Worm (Caenorhabditis elegans) whole organism, L2 larva: ENCODE results near the gene poml-1.

Experiments used
- C34F6.9 ChIP-seq: fragments of 150-350 bp; optimal IDR thresholded peaks from 2 replicates; lab custom pipeline; 2014; ENCODE audit warnings: missing biosample characterization, missing genetic modification characterization
- F13H6.1 ChIP-seq: sonication (generic microtip); optimal IDR thresholded peaks from 2 replicates; lab custom pipeline; 2016; ENCODE audit warnings: missing genetic modification characterization, missing compliant biosample characterization
- R02D3.7 ChIP-seq: fragments of 150-350 bp; optimal IDR thresholded peaks from 2 replicates; lab custom pipeline; 2014; ENCODE audit warnings: missing biosample characterization, missing genetic modification characterization
- alr-1 ChIP-seq: fragments of 150-350 bp; optimal IDR thresholded peaks from 2 replicates; lab custom pipeline; 2014; ENCODE audit warnings: missing biosample characterization, missing genetic modification characterization
- ama-1 ChIP-seq: fragments of 150-350 bp; optimal IDR thresholded peaks from 2 replicates; lab custom pipeline; 2018; ENCODE audit warnings: inconsistent platforms
- blmp-1 ChIP-seq: sonication (generic microtip); optimal IDR thresholded peaks from 2 replicates; lab custom pipeline; 2017; ENCODE audit warnings: missing genetic modification characterization, mild to moderate bottlenecking, missing compliant biosample characterization, antibody characterized with exemption, moderate library complexity; ENCODE audit not compliant: insufficient read depth
- ceh-16 ChIP-seq: fragments of 150-350 bp; optimal IDR thresholded peaks from 2 replicates; lab custom pipeline; 2014; ENCODE audit warnings: missing biosample characterization, missing genetic modification characterization
- ceh-82 ChIP-seq: fragments of 150-350 bp; optimal IDR thresholded peaks from 2 replicates; lab custom pipeline; 2014; ENCODE audit warnings: missing biosample characterization, missing genetic modification characterization
- crh-2 ChIP-seq: sonication (generic microtip); optimal IDR thresholded peaks from 2 replicates; lab custom pipeline; 2017; ENCODE audit warnings: missing biosample characterization, missing genetic modification characterization
- egl-27 ChIP-seq: sonication (generic microtip); optimal IDR thresholded peaks from 3 replicates; lab custom pipeline; 2017; ENCODE audit warnings: missing biosample characterization, missing genetic modification reagents, missing genetic modification characterization
- elt-1 ChIP-seq: fragments of 150-350 bp; optimal IDR thresholded peaks from 2 replicates; lab custom pipeline; 2014; ENCODE audit warnings: missing biosample characterization, missing genetic modification characterization
- elt-3 ChIP-seq: sonication (generic microtip); optimal IDR thresholded peaks from 2 replicates; lab custom pipeline; 2017; ENCODE audit warnings: missing biosample characterization, missing genetic modification characterization
- fos-1 ChIP-seq: fragments of 150-350 bp; optimal IDR thresholded peaks from 2 replicates; lab custom pipeline; 2014; ENCODE audit warnings: missing biosample characterization, missing genetic modification characterization
- gmeb-1 ChIP-seq: fragments of 150-350 bp; optimal IDR thresholded peaks from 2 replicates; lab custom pipeline; 2014; ENCODE audit warnings: missing biosample characterization, missing genetic modification characterization
- lin-39 ChIP-seq: fragments of 150-350 bp; optimal IDR thresholded peaks from 2 replicates; lab custom pipeline; 2014; ENCODE audit warnings: missing biosample characterization, missing genetic modification reagents, missing genetic modification characterization
- mbf-1 ChIP-seq: sonication (generic microtip); optimal IDR thresholded peaks from 2 replicates; lab custom pipeline; 2017; ENCODE audit warnings: missing biosample characterization, missing genetic modification characterization
- mdl-1 ChIP-seq, 2 experiments: fragments of 150-350 bp in 1 of 2; sonication (generic microtip) in 1 of 2; optimal IDR thresholded peaks; 2 replicates each; lab custom pipeline; 2017; ENCODE audit warnings: missing biosample characterization in 2 of 2, missing genetic modification characterization in 2 of 2
- nhr-10 ChIP-seq: sonication (generic microtip); optimal IDR thresholded peaks from 2 replicates; lab custom pipeline; 2017; ENCODE audit warnings: missing biosample characterization, missing genetic modification characterization
- nhr-11 ChIP-seq: fragments of 150-350 bp; optimal IDR thresholded peaks from 2 replicates; lab custom pipeline; 2014; ENCODE audit warnings: missing biosample characterization, missing genetic modification characterization
- nhr-12 ChIP-seq: fragments of 150-350 bp; optimal IDR thresholded peaks from 2 replicates; lab custom pipeline; 2014; ENCODE audit warnings: missing biosample characterization, missing genetic modification characterization
- nhr-129 ChIP-seq: fragments of 150-350 bp; optimal IDR thresholded peaks from 2 replicates; lab custom pipeline; 2014; ENCODE audit warnings: missing biosample characterization, missing genetic modification characterization
- nhr-21 ChIP-seq: fragments of 150-350 bp; optimal IDR thresholded peaks from 2 replicates; lab custom pipeline; 2014; ENCODE audit warnings: missing biosample characterization, missing genetic modification characterization
- nhr-23 ChIP-seq: fragments of 150-350 bp; optimal IDR thresholded peaks from 2 replicates; lab custom pipeline; 2014; ENCODE audit warnings: missing biosample characterization, missing genetic modification reagents, missing genetic modification characterization
- nhr-237 ChIP-seq: fragments of 150-350 bp; optimal IDR thresholded peaks from 2 replicates; lab custom pipeline; 2014; ENCODE audit warnings: missing biosample characterization, missing genetic modification characterization
- nhr-25 ChIP-seq: fragments of 150-350 bp; sonication (generic microtip); optimal IDR thresholded peaks from 3 replicates; lab custom pipeline; 2014; ENCODE audit warnings: missing biosample characterization, missing genetic modification characterization
- nhr-6 ChIP-seq: fragments of 150-350 bp; optimal IDR thresholded peaks from 2 replicates; lab custom pipeline; 2014; ENCODE audit warnings: missing biosample characterization, missing genetic modification characterization
- nhr-77 ChIP-seq: fragments of 150-350 bp; optimal IDR thresholded peaks from 2 replicates; lab custom pipeline; 2014; ENCODE audit warnings: missing biosample characterization, missing genetic modification characterization
- peb-1 ChIP-seq: fragments of 150-350 bp; optimal IDR thresholded peaks from 2 replicates; lab custom pipeline; 2014; ENCODE audit warnings: missing biosample characterization, missing genetic modification characterization
- sma-3 ChIP-seq: sonication (generic microtip); optimal IDR thresholded peaks from 2 replicates; lab custom pipeline; 2016; ENCODE audit warnings: missing genetic modification reagents, missing genetic modification characterization, missing compliant biosample characterization
- sma-9 ChIP-seq, 2 experiments: fragments of 150-350 bp in 1 of 2; sonication (generic microtip) in 1 of 2; optimal IDR thresholded peaks; 2 replicates each; lab custom pipeline; 2014 to 2016; ENCODE audit warnings: missing genetic modification characterization in 2 of 2, mild to moderate bottlenecking in 1 of 2, missing biosample characterization in 1 of 2, missing compliant biosample characterization in 1 of 2, missing genetic modification reagents in 1 of 2, moderate library complexity in 1 of 2
- snpc-4 ChIP-seq: fragments of 150-350 bp; optimal IDR thresholded peaks from 2 replicates; lab custom pipeline; 2014; ENCODE audit warnings: missing biosample characterization, missing genetic modification characterization
- unc-55 ChIP-seq: fragments of 150-350 bp; sonication (generic microtip); optimal IDR thresholded peaks from 3 replicates; lab custom pipeline; 2014; ENCODE audit warnings: missing biosample characterization, missing genetic modification reagents, missing genetic modification characterization
- zag-1 ChIP-seq: fragments of 150-350 bp; optimal IDR thresholded peaks from 2 replicates; lab custom pipeline; 2014; ENCODE audit warnings: missing biosample characterization, missing genetic modification characterization
- ztf-1 ChIP-seq: fragments of 200-800 bp; sonication (Bioruptor generic); conservative IDR thresholded peaks from 2 replicates; pipeline ENCODE4 v1.3.6; 2022; ENCODE audit warnings: missing genetic modification characterization, missing compliant biosample characterization
- ztf-11 ChIP-seq: sonication (generic microtip); optimal IDR thresholded peaks from 2 replicates; lab custom pipeline; 2017; ENCODE audit warnings: missing biosample characterization, missing genetic modification characterization
- ztf-4 ChIP-seq: fragments of 150-350 bp; optimal IDR thresholded peaks from 2 replicates; lab custom pipeline; 2014; ENCODE audit warnings: missing biosample characterization, missing genetic modification characterization

poml-1 gene

DNA sequence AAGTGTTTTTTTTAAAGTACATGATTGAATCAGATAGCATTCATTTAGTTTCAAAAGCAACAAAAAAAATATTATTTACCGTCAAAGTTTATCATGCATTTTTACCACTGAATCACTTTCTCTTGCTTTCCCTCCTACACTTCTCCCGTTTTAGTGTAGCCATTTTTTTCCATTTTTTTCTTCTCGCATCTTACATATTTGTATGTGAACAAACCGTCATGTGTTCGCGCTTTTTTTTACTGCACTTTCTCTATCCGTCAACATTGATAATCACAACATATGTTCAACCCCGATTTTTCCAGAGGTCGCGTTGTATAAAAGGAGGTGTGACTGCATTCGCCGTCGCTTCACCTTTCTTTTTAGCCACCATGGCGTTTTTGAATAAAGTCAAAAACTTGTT, 45.8 kb downstream of the poml-1 start, which contains the start of gene gck-4:
Gene gck-4 (plus strand): TSS at position 301 of the 400 bp plus-strand sequence.
- no peak for TF ChIP-seq peb-1 (tag; lab: Kevin White, UChicago)
- TF ChIP-seq ztf-1 (GFP tag; lab: Robert Waterston, UW), result no peak
- TF ChIP-seq nhr-237 (tag; lab: Kevin White, UChicago), result no peak
- TF ChIP-seq unc-55, result no peak
- peak; percentile 9 for TF ChIP-seq blmp-1
- TF ChIP-seq C34F6.9, result no peak
- no peak for TF ChIP-seq ceh-16
- TF ChIP-seq nhr-10 (tag; lab: Kevin White, UChicago), result no peak
- no peak for TF ChIP-seq nhr-23

DNA sequence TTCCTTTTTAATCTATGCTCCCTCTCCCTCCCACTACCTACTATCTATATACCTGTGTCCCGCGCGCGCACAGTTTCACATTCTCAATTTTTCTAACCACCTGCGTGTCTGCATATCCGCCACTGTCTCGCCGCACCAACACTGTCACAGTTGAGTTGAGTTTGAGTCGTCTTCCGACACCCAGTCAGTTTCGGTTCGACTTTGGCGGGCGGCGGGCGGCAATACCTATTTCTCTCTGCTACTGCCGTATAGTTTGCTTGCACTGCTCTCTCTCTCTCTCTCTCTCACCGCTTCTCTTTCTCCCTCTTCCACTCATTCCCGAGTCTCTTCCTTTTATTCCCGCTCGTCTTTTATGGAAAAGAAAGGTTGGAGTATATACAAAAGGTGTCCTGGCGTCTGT, 47.3 kb downstream of the poml-1 start:
- TF ChIP-seq peb-1 (tag; lab: Kevin White, UChicago) (peak; percentile 15), F13H6.1 (tag; lab: Kevin White, UChicago) (peak; percentile 59), ztf-1 (GFP tag; lab: Robert Waterston, UW) (no peak), ztf-11 (no peak), sma-3 (peak; percentile 27)

- TF ChIP-seq mbf-1 (tag; lab: Kevin White, UChicago), result no peak
- TF ChIP-seq nhr-129, result peak; percentile 57
- no peak for TF ChIP-seq nhr-237 (tag; lab: Kevin White, UChicago)
- TF ChIP-seq nhr-77, result no peak
- TF ChIP-seq ceh-16, result no peak
- no peak for TF ChIP-seq nhr-12 (tag; lab: Kevin White, UChicago)
- TF ChIP-seq egl-27, result peak; percentile 15
- no peak for TF ChIP-seq snpc-4 (tag; lab: Kevin White, UChicago)
- TF ChIP-seq nhr-21 (tag; lab: Kevin White, UChicago), result peak; percentile 30
- no peak for TF ChIP-seq nhr-6 (tag; lab: Kevin White, UChicago)
- no peak for TF ChIP-seq ztf-11
- peak; percentile 10 for TF ChIP-seq crh-2 (tag; lab: Kevin White, UChicago)
- peak; percentile 50 for TF ChIP-seq sma-3
- TF ChIP-seq ztf-4 (tag; lab: Kevin White, UChicago), result no peak
- TF ChIP-seq alr-1 (tag; lab: Kevin White, UChicago), result no peak
- TF ChIP-seq ama-1 (lab: Kevin White, UChicago), result no peak
- no peak for TF ChIP-seq unc-55
- TF ChIP-seq fos-1 (tag; lab: Kevin White, UChicago), result peak; percentile 66
- no peak for TF ChIP-seq elt-1 (tag; lab: Kevin White, UChicago)
- TF ChIP-seq sma-9 (GFP tag; optimal IDR thresholded peaks at IDR 0.05; lab: Kevin White, UChicago), result peak; percentile 65
- TF ChIP-seq sma-9 (tag; optimal IDR thresholded peaks at IDR 0.05; lab: Kevin White, UChicago), result no peak
- no peak for TF ChIP-seq lin-39 (tag; lab: Kevin White, UChicago)
- TF ChIP-seq F13H6.1 (tag; lab: Kevin White, UChicago), result peak; percentile 8
- TF ChIP-seq nhr-25 (tag; lab: Kevin White, UChicago), result no peak
- TF ChIP-seq ceh-82, result no peak
Observed at ce11 chrX:13672622-13673021, 50.1 kb downstream of the poml-1 start.

- peak; percentile 6 for TF ChIP-seq nhr-25 (tag; lab: Kevin White, UChicago)
- TF ChIP-seq mdl-1 (tag; optimal IDR thresholded peaks at IDR 0.05; lab: Kevin White, UChicago), result no peak
- TF ChIP-seq nhr-6 (tag; lab: Kevin White, UChicago), result no peak
- no peak for TF ChIP-seq R02D3.7
- TF ChIP-seq nhr-11 (tag; lab: Kevin White, UChicago), result no peak
- peak; percentile 21 for TF ChIP-seq sma-9 (GFP tag; optimal IDR thresholded peaks at IDR 0.05; lab: Kevin White, UChicago)
- TF ChIP-seq sma-9 (tag; optimal IDR thresholded peaks at IDR 0.05; lab: Kevin White, UChicago), result no peak
- TF ChIP-seq C34F6.9, result no peak
- no peak for TF ChIP-seq gmeb-1 (tag; lab: Kevin White, UChicago)
- TF ChIP-seq egl-27, result no peak
- no peak for TF ChIP-seq ama-1 (lab: Kevin White, UChicago)
- TF ChIP-seq elt-3 (tag; lab: Kevin White, UChicago), result no peak
- no peak for TF ChIP-seq lin-39 (tag; lab: Kevin White, UChicago)
- TF ChIP-seq snpc-4 (tag; lab: Kevin White, UChicago), result no peak
- TF ChIP-seq ztf-11, result no peak
- no peak for TF ChIP-seq zag-1 (tag; lab: Kevin White, UChicago)
- no peak for TF ChIP-seq ztf-1 (GFP tag; lab: Robert Waterston, UW)
- TF ChIP-seq F13H6.1 (tag; lab: Kevin White, UChicago), result no peak
- TF ChIP-seq nhr-10 (tag; lab: Kevin White, UChicago), result no peak
- no peak for TF ChIP-seq sma-3
- no peak for TF ChIP-seq fos-1 (tag; lab: Kevin White, UChicago)
- peak; percentile 5 for TF ChIP-seq nhr-129
- TF ChIP-seq, all 48 proteins: peak for 3
Observed at ce11 chrX:13670966-13671365, 51.8 kb downstream of the poml-1 start.
